Worm (Caenorhabditis elegans) whole organism, L2 larva: ENCODE measurements around the gene H02F09.2.

ENCODE experiments used
- F13H6.1 ChIP-seq: sonication (generic microtip); optimal IDR thresholded peaks from 2 replicates; lab custom pipeline; 2016; ENCODE audit warnings: missing genetic modification characterization, missing compliant biosample characterization
- R02D3.7 ChIP-seq: fragments of 150-350 bp; optimal IDR thresholded peaks from 2 replicates; lab custom pipeline; 2014; ENCODE audit warnings: missing biosample characterization, missing genetic modification characterization
- Y55F3AM.14 ChIP-seq: fragments of 200-800 bp; sonication (Bioruptor generic); optimal IDR thresholded peaks from 2 replicates; lab custom pipeline; 2018; ENCODE audit warnings: mild to moderate bottlenecking, missing genetic modification characterization, missing compliant biosample characterization
- ZK546.5 ChIP-seq: sonication (generic microtip); optimal IDR thresholded peaks from 2 replicates; lab custom pipeline; 2017; ENCODE audit warnings: missing biosample characterization, missing genetic modification characterization
- alr-1 ChIP-seq: fragments of 150-350 bp; optimal IDR thresholded peaks from 2 replicates; lab custom pipeline; 2014; ENCODE audit warnings: missing biosample characterization, missing genetic modification characterization
- aly-2 ChIP-seq: fragments of 150-350 bp; optimal IDR thresholded peaks from 2 replicates; lab custom pipeline; 2014; ENCODE audit warnings: missing biosample characterization, missing genetic modification characterization
- blmp-1 ChIP-seq: sonication (generic microtip); optimal IDR thresholded peaks from 2 replicates; lab custom pipeline; 2017; ENCODE audit warnings: missing genetic modification characterization, mild to moderate bottlenecking, missing compliant biosample characterization, antibody characterized with exemption, moderate library complexity; ENCODE audit not compliant: insufficient read depth
- ceh-16 ChIP-seq: fragments of 150-350 bp; optimal IDR thresholded peaks from 2 replicates; lab custom pipeline; 2014; ENCODE audit warnings: missing biosample characterization, missing genetic modification characterization
- ceh-82 ChIP-seq: fragments of 150-350 bp; optimal IDR thresholded peaks from 2 replicates; lab custom pipeline; 2014; ENCODE audit warnings: missing biosample characterization, missing genetic modification characterization
- egl-27 ChIP-seq: sonication (generic microtip); optimal IDR thresholded peaks from 3 replicates; lab custom pipeline; 2017; ENCODE audit warnings: missing biosample characterization, missing genetic modification reagents, missing genetic modification characterization
- elt-1 ChIP-seq: fragments of 150-350 bp; optimal IDR thresholded peaks from 2 replicates; lab custom pipeline; 2014; ENCODE audit warnings: missing biosample characterization, missing genetic modification characterization
- elt-3 ChIP-seq: sonication (generic microtip); optimal IDR thresholded peaks from 2 replicates; lab custom pipeline; 2017; ENCODE audit warnings: missing biosample characterization, missing genetic modification characterization
- fos-1 ChIP-seq: fragments of 150-350 bp; optimal IDR thresholded peaks from 2 replicates; lab custom pipeline; 2014; ENCODE audit warnings: missing biosample characterization, missing genetic modification characterization
- gmeb-1 ChIP-seq: fragments of 150-350 bp; optimal IDR thresholded peaks from 2 replicates; lab custom pipeline; 2014; ENCODE audit warnings: missing biosample characterization, missing genetic modification characterization
- lin-11 ChIP-seq: fragments of 150-350 bp; sonication (generic microtip); optimal IDR thresholded peaks from 2 replicates; lab custom pipeline; 2014; ENCODE audit warnings: missing biosample characterization, missing genetic modification characterization, inconsistent platforms, mixed read lengths
- lin-13 ChIP-seq: fragments of 150-350 bp; optimal IDR thresholded peaks from 2 replicates; lab custom pipeline; 2014; ENCODE audit warnings: missing biosample characterization, missing genetic modification reagents, missing genetic modification characterization
- lin-39 ChIP-seq: fragments of 150-350 bp; optimal IDR thresholded peaks from 2 replicates; lab custom pipeline; 2014; ENCODE audit warnings: missing biosample characterization, missing genetic modification reagents, missing genetic modification characterization
- lsy-2 ChIP-seq, 2 experiments: fragments of 150-350 bp in 1 of 2; sonication (generic microtip) in 1 of 2; optimal IDR thresholded peaks; 2 replicates each; lab custom pipeline; 2014 to 2017; ENCODE audit warnings: missing biosample characterization in 2 of 2, missing genetic modification characterization in 2 of 2
- mab-5 ChIP-seq: fragments of 150-350 bp; optimal IDR thresholded peaks from 2 replicates; lab custom pipeline; 2014; ENCODE audit warnings: missing biosample characterization, missing genetic modification characterization
- nhr-10 ChIP-seq: sonication (generic microtip); optimal IDR thresholded peaks from 2 replicates; lab custom pipeline; 2017; ENCODE audit warnings: missing biosample characterization, missing genetic modification characterization
- nhr-11 ChIP-seq: fragments of 150-350 bp; optimal IDR thresholded peaks from 2 replicates; lab custom pipeline; 2014; ENCODE audit warnings: missing biosample characterization, missing genetic modification characterization
- nhr-12 ChIP-seq: fragments of 150-350 bp; optimal IDR thresholded peaks from 2 replicates; lab custom pipeline; 2014; ENCODE audit warnings: missing biosample characterization, missing genetic modification characterization
- nhr-23 ChIP-seq: fragments of 150-350 bp; optimal IDR thresholded peaks from 2 replicates; lab custom pipeline; 2014; ENCODE audit warnings: missing biosample characterization, missing genetic modification reagents, missing genetic modification characterization
- nhr-237 ChIP-seq: fragments of 150-350 bp; optimal IDR thresholded peaks from 2 replicates; lab custom pipeline; 2014; ENCODE audit warnings: missing biosample characterization, missing genetic modification characterization
- peb-1 ChIP-seq: fragments of 150-350 bp; optimal IDR thresholded peaks from 2 replicates; lab custom pipeline; 2014; ENCODE audit warnings: missing biosample characterization, missing genetic modification characterization
- sem-4 ChIP-seq: fragments of 150-350 bp; optimal IDR thresholded peaks from 2 replicates; lab custom pipeline; 2014; ENCODE audit warnings: missing biosample characterization, missing genetic modification reagents, missing genetic modification characterization
- sma-9 ChIP-seq, 2 experiments: fragments of 150-350 bp in 1 of 2; sonication (generic microtip) in 1 of 2; optimal IDR thresholded peaks; 2 replicates each; lab custom pipeline; 2014 to 2016; ENCODE audit warnings: missing genetic modification characterization in 2 of 2, mild to moderate bottlenecking in 1 of 2, missing biosample characterization in 1 of 2, missing compliant biosample characterization in 1 of 2, missing genetic modification reagents in 1 of 2, moderate library complexity in 1 of 2
- snpc-4 ChIP-seq: fragments of 150-350 bp; optimal IDR thresholded peaks from 2 replicates; lab custom pipeline; 2014; ENCODE audit warnings: missing biosample characterization, missing genetic modification characterization
- unc-39 ChIP-seq: fragments of 150-350 bp; optimal IDR thresholded peaks from 2 replicates; lab custom pipeline; 2014; ENCODE audit warnings: missing biosample characterization, missing genetic modification characterization
- unc-55 ChIP-seq: fragments of 150-350 bp; sonication (generic microtip); optimal IDR thresholded peaks from 3 replicates; lab custom pipeline; 2014; ENCODE audit warnings: missing biosample characterization, missing genetic modification reagents, missing genetic modification characterization
- zag-1 ChIP-seq: fragments of 150-350 bp; optimal IDR thresholded peaks from 2 replicates; lab custom pipeline; 2014; ENCODE audit warnings: missing biosample characterization, missing genetic modification characterization
- ztf-11 ChIP-seq: sonication (generic microtip); optimal IDR thresholded peaks from 2 replicates; lab custom pipeline; 2017; ENCODE audit warnings: missing biosample characterization, missing genetic modification characterization
- ztf-4 ChIP-seq: fragments of 150-350 bp; optimal IDR thresholded peaks from 2 replicates; lab custom pipeline; 2014; ENCODE audit warnings: missing biosample characterization, missing genetic modification characterization

H02F09.2 gene

DNA sequence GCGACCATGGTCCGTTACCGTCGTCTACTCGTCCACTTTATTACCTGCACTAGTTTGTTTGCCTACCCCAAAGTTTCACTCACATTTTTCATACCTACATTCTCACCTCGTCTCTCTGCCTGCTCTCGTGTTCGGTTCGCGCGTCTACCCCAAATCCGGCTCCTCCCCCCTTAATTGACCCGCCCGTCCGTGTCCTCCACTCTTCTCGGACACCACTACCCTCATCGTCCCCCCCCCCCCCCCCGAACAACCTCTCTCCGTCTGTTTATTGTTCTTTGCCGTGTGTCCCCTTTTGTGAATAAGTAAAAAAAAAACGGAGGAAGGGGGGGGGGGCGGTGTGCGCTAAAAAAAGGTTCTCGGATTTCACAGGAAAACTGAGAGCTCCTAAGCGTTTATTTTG lies 31.0 kb downstream of the H02F09.2 start:
- TF ChIP-seq peb-1 (no peak), unc-39 (no peak), R02D3.7 (tag; lab: Kevin White, UChicago) (no peak)

DNA sequence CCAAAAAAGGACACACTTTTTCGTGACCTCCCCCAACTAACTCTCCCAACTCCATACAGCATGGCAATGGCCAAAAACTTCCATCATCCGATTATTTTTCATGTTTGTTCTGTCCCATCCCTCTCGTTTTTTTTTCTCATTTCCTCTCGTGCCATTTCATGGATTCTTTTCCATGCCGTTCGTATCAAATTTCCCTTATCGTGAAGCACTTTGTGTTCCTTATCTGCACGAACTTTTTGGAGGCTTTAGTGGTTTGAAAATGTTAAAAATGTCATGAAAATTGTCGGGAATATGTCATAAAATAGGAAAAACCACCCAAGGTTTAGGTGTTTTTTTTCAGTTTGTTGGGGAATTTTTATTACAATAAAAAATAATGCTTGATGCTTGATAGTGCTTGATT lies 31.7 kb downstream of the H02F09.2 start:
- TF ChIP-seq lin-39 (tag; lab: Kevin White, UChicago): no peak
- TF ChIP-seq fos-1 (tag; lab: Kevin White, UChicago): peak; percentile 53

DNA sequence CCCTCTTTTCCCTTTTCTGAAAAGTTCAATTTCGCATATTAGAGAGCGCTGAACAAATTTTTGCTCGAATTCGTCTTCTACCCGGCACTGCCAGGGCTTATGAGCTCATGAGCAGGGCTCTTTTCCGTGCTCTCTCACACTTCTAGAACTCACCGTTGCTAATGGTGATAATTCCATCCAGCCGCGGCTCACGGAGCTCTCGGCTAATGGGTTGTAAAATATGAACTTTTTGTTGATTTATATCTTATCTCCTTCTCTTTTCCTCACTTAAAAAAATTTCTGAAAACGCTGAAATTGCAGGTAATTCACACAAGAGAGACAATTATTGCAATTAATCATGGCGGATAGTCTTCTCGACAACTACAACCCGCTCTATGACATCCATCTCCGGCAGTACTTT lies 32.6 kb downstream of the H02F09.2 start, which contains the start of gene H11E01.3:
H11E01.3 (plus strand) TSS at position 301 of the 400 bp plus-strand sequence.
- no peak for TF ChIP-seq nhr-10 (tag; lab: Kevin White, UChicago)
- no peak for TF ChIP-seq ZK546.5 (tag; lab: Kevin White, UChicago)
- no peak for TF ChIP-seq egl-27
- TF ChIP-seq nhr-237: no peak
- TF ChIP-seq, all 48 proteins: peak for 0

- TF ChIP-seq nhr-11 (tag; lab: Kevin White, UChicago) (no peak), Y55F3AM.14 (no peak), elt-3 (tag; lab: Kevin White, UChicago) (no peak), lsy-2 (tag; optimal IDR thresholded peaks at IDR 0.05; lab: Kevin White, UChicago) (no peak), F13H6.1 (no peak), snpc-4 (tag; lab: Kevin White, UChicago) (no peak), blmp-1 (no peak), ztf-11 (tag; lab: Kevin White, UChicago) (no peak), ceh-16 (tag; lab: Kevin White, UChicago) (no peak), nhr-12 (tag; lab: Kevin White, UChicago) (no peak), zag-1 (tag; lab: Kevin White, UChicago) (no peak), unc-55 (GFP tag; lab: Kevin White, UChicago) (no peak), sma-9 (GFP tag; optimal IDR thresholded peaks at IDR 0.05; lab: Kevin White, UChicago) (no peak), sma-9 (tag; optimal IDR thresholded peaks at IDR 0.05; lab: Kevin White, UChicago) (no peak), lin-11 (no peak), alr-1 (tag; lab: Kevin White, UChicago) (no peak), sem-4 (tag; lab: Kevin White, UChicago) (no peak), mab-5 (tag; lab: Kevin White, UChicago) (no peak), aly-2 (no peak)
Observed at ce11 chrX:1612948-1613347, 40.9 kb downstream of the H02F09.2 start.

DNA sequence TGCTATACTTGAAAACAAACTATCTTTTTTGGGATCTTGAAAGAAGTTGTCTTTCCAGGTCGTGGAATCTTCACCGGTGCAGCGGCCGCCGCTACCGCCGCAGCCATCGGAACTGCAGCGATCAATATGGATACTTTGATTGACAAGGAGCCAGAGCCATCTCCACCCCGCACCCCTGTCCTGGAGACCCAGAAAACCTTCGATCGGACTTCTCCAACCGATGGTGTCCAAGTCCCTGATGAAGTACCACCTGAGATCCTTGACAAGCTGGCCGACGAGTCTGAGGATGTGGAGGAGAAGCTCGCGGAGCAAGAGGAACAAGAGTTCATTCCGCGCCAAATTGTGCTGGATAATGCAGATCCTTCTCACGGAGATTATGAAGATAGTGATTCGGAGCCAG lies 41.8 kb downstream of the H02F09.2 start:
- TF ChIP-seq ztf-4 (no peak), ceh-82 (tag; lab: Kevin White, UChicago) (no peak), unc-55 (GFP tag; lab: Kevin White, UChicago) (no peak), ceh-16 (tag; lab: Kevin White, UChicago) (no peak), ztf-11 (tag; lab: Kevin White, UChicago) (no peak), lin-13 (GFP tag; lab: Kevin White, UChicago) (no peak), unc-39 (no peak), peb-1 (no peak), gmeb-1 (tag; lab: Kevin White, UChicago) (no peak), zag-1 (tag; lab: Kevin White, UChicago) (no peak), Y55F3AM.14 (no peak), F13H6.1 (no peak), elt-1 (tag; lab: Kevin White, UChicago) (no peak), egl-27 (no peak), nhr-23 (tag; lab: Kevin White, UChicago) (no peak), lin-39 (tag; lab: Kevin White, UChicago) (no peak)
